Fruit fly (Drosophila melanogaster) whole organism, embryonic: ENCODE results near the gene fliI.
A peak's percentile ranks its signal among the peaks of the same experiment; 100 is the strongest.

Experiments
- Awh ChIP-seq: fragments of 200-800 bp; sonication (Bioruptor generic); IDR thresholded peaks from 2 replicates; pipeline ENCODE4, ENCODE4 v1.3.6; 2022; ENCODE audit warnings: missing biosample characterization, missing genetic modification characterization
- CG12104 ChIP-seq: fragments of 200-800 bp; sonication (Bioruptor generic); optimal IDR thresholded peaks from 3 replicates; lab custom pipeline; 2016; ENCODE audit warnings: missing biosample characterization, missing genetic modification characterization
- CG13624 ChIP-seq: fragments of 200-800 bp; sonication (Bioruptor generic); optimal IDR thresholded peaks from 2 replicates; lab custom pipeline; 2016; ENCODE audit warnings: missing biosample characterization, missing genetic modification characterization
- CG14667 ChIP-seq: fragments of 200-800 bp; sonication (Bioruptor generic); IDR thresholded peaks from 2 replicates; pipeline ENCODE4 v1.3.6; 2022; ENCODE audit warnings: missing biosample characterization, missing genetic modification characterization
- CG17359 ChIP-seq: fragments of 200-800 bp; sonication (Bioruptor generic); optimal IDR thresholded peaks from 3 replicates; lab custom pipeline; 2018; ENCODE audit warnings: missing biosample characterization, mild to moderate bottlenecking, missing genetic modification characterization, moderate library complexity
- CG17912 ChIP-seq: fragments of 200-800 bp; sonication (Bioruptor generic); optimal IDR thresholded peaks from 2 replicates; lab custom pipeline; 2018; ENCODE audit warnings: missing biosample characterization, mild to moderate bottlenecking, missing genetic modification characterization
- CG2129 ChIP-seq: fragments of 200-800 bp; sonication (Bioruptor generic); IDR thresholded peaks from 2 replicates; pipeline ENCODE4 v1.3.6; 2022; ENCODE audit warnings: missing biosample characterization, missing genetic modification characterization; ENCODE audit not compliant: partially characterized antibody
- CG30403 ChIP-seq: fragments of 200-800 bp; sonication (Bioruptor generic); optimal IDR thresholded peaks from 3 replicates; lab custom pipeline; 2016; ENCODE audit warnings: missing biosample characterization, missing genetic modification characterization
- CG31388 ChIP-seq: fragments of 200-800 bp; sonication (Bioruptor generic); optimal IDR thresholded peaks from 2 replicates; lab custom pipeline; 2016; ENCODE audit warnings: missing biosample characterization, missing genetic modification characterization
- CG32532 ChIP-seq: fragments of 200-800 bp; sonication (Bioruptor generic); IDR thresholded peaks from 2 replicates; pipeline ENCODE4 v1.3.6; 2022; ENCODE audit warnings: missing biosample characterization, missing genetic modification characterization
- CG3838 ChIP-seq: fragments of 200-800 bp; sonication (Bioruptor generic); optimal IDR thresholded peaks from 3 replicates; lab custom pipeline; 2016; ENCODE audit warnings: missing biosample characterization, missing genetic modification characterization
- CG3995 ChIP-seq: fragments of 200-800 bp; sonication (Bioruptor generic); optimal IDR thresholded peaks from 3 replicates; lab custom pipeline; 2016; ENCODE audit warnings: missing biosample characterization, missing genetic modification characterization
- CG42726 ChIP-seq: fragments of 200-800 bp; sonication (Bioruptor generic); IDR thresholded peaks from 2 replicates; pipeline ENCODE4 v1.3.6; 2022; ENCODE audit warnings: missing biosample characterization, missing genetic modification characterization; ENCODE audit not compliant: partially characterized antibody
- CG6791 ChIP-seq: fragments of 200-800 bp; sonication (Bioruptor generic); IDR thresholded peaks from 3 replicates; pipeline ENCODE4 v1.3.6; 2022; ENCODE audit warnings: missing biosample characterization, missing genetic modification characterization; ENCODE audit not compliant: partially characterized antibody
- CG7556 ChIP-seq: fragments of 200-800 bp; sonication (Bioruptor generic); optimal IDR thresholded peaks from 2 replicates; lab custom pipeline; 2017; ENCODE audit warnings: missing biosample characterization, mild to moderate bottlenecking, missing genetic modification characterization
- CG8359 ChIP-seq: fragments of 200-800 bp; sonication (Bioruptor generic); optimal IDR thresholded peaks from 2 replicates; lab custom pipeline; 2017; ENCODE audit warnings: missing biosample characterization, mild to moderate bottlenecking, missing genetic modification characterization, borderline replicate concordance
- CG9727 ChIP-seq: fragments of 200-800 bp; sonication (Bioruptor generic); optimal IDR thresholded peaks from 3 replicates; lab custom pipeline; 2017; ENCODE audit warnings: missing biosample characterization, mild to moderate bottlenecking, missing genetic modification characterization
- CG9876 ChIP-seq: fragments of 200-800 bp; sonication (Bioruptor generic); optimal IDR thresholded peaks from 2 replicates; lab custom pipeline; 2016; ENCODE audit warnings: missing biosample characterization, missing genetic modification characterization
- Camta ChIP-seq: fragments of 200-800 bp; sonication (Bioruptor generic); optimal IDR thresholded peaks from 2 replicates; lab custom pipeline; 2016; ENCODE audit warnings: missing biosample characterization, missing genetic modification characterization
- CrebB ChIP-seq: fragments of 200-800 bp; sonication (Bioruptor generic); optimal IDR thresholded peaks from 3 replicates; lab custom pipeline; 2018; ENCODE audit warnings: missing biosample characterization, mild to moderate bottlenecking, missing genetic modification characterization
- D ChIP-seq, 2 experiments: fragments of 200-800 bp in 1 of 2; fragments of >200 bp in 1 of 2; sonication (Bioruptor generic) in 1 of 2; optimal IDR thresholded peaks; 2 replicates in 1 of 2; 3 replicates in 1 of 2; lab custom pipeline; 2017; ENCODE audit warnings: mild to moderate bottlenecking in 1 of 2, missing biosample characterization in 1 of 2, missing genetic modification characterization in 1 of 2, missing genetic modification reagents in 1 of 2
- Hand ChIP-seq: fragments of 200-800 bp; sonication (Bioruptor generic); optimal IDR thresholded peaks from 2 replicates; lab custom pipeline; 2017; ENCODE audit warnings: mild to moderate bottlenecking, missing biosample characterization, missing genetic modification reagents, missing genetic modification characterization
- Lpt ChIP-seq: fragments of >200 bp; optimal IDR thresholded peaks from 2 replicates; lab custom pipeline; 2018; ENCODE audit warnings: missing biosample characterization, missing genetic modification characterization
- Myb ChIP-seq: fragments of 200-800 bp; sonication (Bioruptor generic); optimal IDR thresholded peaks from 2 replicates; lab custom pipeline; 2016; ENCODE audit warnings: missing biosample characterization, missing genetic modification characterization
- Neu2 ChIP-seq: fragments of 200-800 bp; sonication (Bioruptor generic); optimal IDR thresholded peaks from 3 replicates; lab custom pipeline; 2016; ENCODE audit warnings: missing biosample characterization, missing genetic modification characterization, borderline replicate concordance
- Ptx1 ChIP-seq: fragments of 200-800 bp; sonication (Bioruptor generic); IDR thresholded peaks from 2 replicates; pipeline ENCODE4 v1.3.6; 2022; ENCODE audit warnings: missing biosample characterization, missing genetic modification characterization
- Sry-β ChIP-seq: fragments of 200-800 bp; sonication (Bioruptor generic); optimal IDR thresholded peaks from 2 replicates; lab custom pipeline; 2018; ENCODE audit warnings: missing biosample characterization, mild to moderate bottlenecking, missing genetic modification characterization, moderate library complexity
- Stat92E ChIP-seq, 3 experiments: fragments of >200 bp in 2 of 3; fragments of 200-800 bp in 1 of 3; sonication (Bioruptor generic) in 1 of 3; optimal IDR thresholded peaks; 2 replicates each; lab custom pipeline; 2017 to 2019; ENCODE audit warnings: missing biosample characterization in 3 of 3, missing genetic modification characterization in 3 of 3, mild to moderate bottlenecking in 1 of 3, moderate library complexity in 1 of 3
- Taf1 ChIP-seq: fragments of 200-800 bp; sonication (Bioruptor generic); IDR thresholded peaks from 2 replicates; pipeline ENCODE4 v1.3.6; 2022; ENCODE audit warnings: missing biosample characterization, missing genetic modification characterization
- bbx ChIP-seq: fragments of 200-800 bp; sonication (Bioruptor generic); IDR thresholded peaks from 2 replicates; pipeline ENCODE4 v1.3.6; 2022; ENCODE audit warnings: missing biosample characterization, missing genetic modification characterization; ENCODE audit not compliant: partially characterized antibody
- btn ChIP-seq: fragments of 200-800 bp; sonication (Bioruptor generic); optimal IDR thresholded peaks from 2 replicates; lab custom pipeline; 2016; ENCODE audit warnings: missing biosample characterization, missing genetic modification characterization
- cg ChIP-seq: fragments of 200-800 bp; sonication (Bioruptor generic); optimal IDR thresholded peaks from 3 replicates; lab custom pipeline; 2019; ENCODE audit warnings: missing biosample characterization, mild to moderate bottlenecking, missing genetic modification characterization, moderate library complexity
- dysf ChIP-seq: fragments of 200-800 bp; sonication (Bioruptor generic); IDR thresholded peaks from 3 replicates; pipeline ENCODE4 v1.3.6; 2022; ENCODE audit warnings: missing biosample characterization, missing genetic modification characterization
- ems ChIP-seq: fragments of 200-800 bp; sonication (Bioruptor generic); optimal IDR thresholded peaks from 3 replicates; lab custom pipeline; 2016; ENCODE audit warnings: missing biosample characterization, missing genetic modification characterization
- en ChIP-seq: fragments of 200-800 bp; sonication (Bioruptor generic); optimal IDR thresholded peaks from 2 replicates; lab custom pipeline; 2016; ENCODE audit warnings: missing biosample characterization, missing genetic modification characterization
- ewg ChIP-seq: fragments of 200-800 bp; sonication (Bioruptor generic); optimal IDR thresholded peaks from 3 replicates; lab custom pipeline; 2017; ENCODE audit warnings: mild to moderate bottlenecking, missing biosample characterization, missing genetic modification reagents, missing genetic modification characterization
- grau ChIP-seq: fragments of 200-800 bp; optimal IDR thresholded peaks from 3 replicates; lab custom pipeline; 2019; ENCODE audit warnings: missing biosample characterization, mild to moderate bottlenecking, missing genetic modification characterization, moderate library complexity
- gt ChIP-seq: fragments of 200-800 bp; sonication (Bioruptor generic); IDR thresholded peaks from 2 replicates; pipeline ENCODE4 v1.3.6; 2022; ENCODE audit warnings: missing biosample characterization, missing genetic modification characterization
- ham ChIP-seq: fragments of 200-800 bp; sonication (Bioruptor generic); IDR thresholded peaks from 2 replicates; pipeline ENCODE4 v1.3.6; 2022; ENCODE audit warnings: missing biosample characterization, missing genetic modification characterization
- jing ChIP-seq: fragments of 200-800 bp; sonication (Bioruptor generic); optimal IDR thresholded peaks from 2 replicates; lab custom pipeline; 2018; ENCODE audit warnings: missing biosample characterization, mild to moderate bottlenecking, missing genetic modification characterization
- jumu ChIP-seq: fragments of 200-800 bp; sonication (Bioruptor generic); optimal IDR thresholded peaks from 3 replicates; lab custom pipeline; 2016; ENCODE audit warnings: missing biosample characterization, missing genetic modification characterization
- ken ChIP-seq: fragments of 200-800 bp; sonication (Bioruptor generic); IDR thresholded peaks from 3 replicates; pipeline ENCODE4 v1.3.6; 2022; ENCODE audit warnings: missing biosample characterization, missing genetic modification characterization
- kni ChIP-seq: fragments of 200-800 bp; sonication (Bioruptor generic); optimal IDR thresholded peaks from 3 replicates; lab custom pipeline; 2017; ENCODE audit warnings: mild to moderate bottlenecking, missing biosample characterization, missing genetic modification reagents, missing genetic modification characterization
- maf-S ChIP-seq: fragments of 200-800 bp; sonication (Bioruptor generic); optimal IDR thresholded peaks from 2 replicates; lab custom pipeline; 2016; ENCODE audit warnings: missing biosample characterization, missing genetic modification characterization
- org-1 ChIP-seq: fragments of 200-800 bp; sonication (Bioruptor generic); optimal IDR thresholded peaks from 2 replicates; lab custom pipeline; 2017; ENCODE audit warnings: missing biosample characterization, missing genetic modification characterization
- sc ChIP-seq, 3 experiments: fragments of >200 bp in 2 of 3; fragments of 200-800 bp in 1 of 3; sonication (Bioruptor generic) in 1 of 3; optimal IDR thresholded peaks; 2 replicates in 2 of 3; 3 replicates in 1 of 3; lab custom pipeline; 2017; ENCODE audit warnings: mild to moderate bottlenecking in 1 of 3, missing biosample characterization in 1 of 3, missing genetic modification characterization in 1 of 3, missing genetic modification reagents in 1 of 3
- sug ChIP-seq: fragments of 200-800 bp; optimal IDR thresholded peaks from 2 replicates; lab custom pipeline; 2019; ENCODE audit warnings: missing biosample characterization, mild to moderate bottlenecking, missing genetic modification characterization, moderate library complexity
- unpg ChIP-seq: fragments of 200-800 bp; sonication (Bioruptor generic); optimal IDR thresholded peaks from 3 replicates; lab custom pipeline; 2018; ENCODE audit warnings: missing biosample characterization, mild to moderate bottlenecking, missing genetic modification characterization, moderate library complexity

Gene fliI

dm6 chrX:21339476-21339931 lies at the start of gene fliI, which contains the start of gene tty (continued):
- peak; percentile 90 for TF ChIP-seq CG17359
- TF ChIP-seq CG8359: peak; percentile 26
- TF ChIP-seq sug (tag; lab: Kevin White, UChicago): peak; percentile 55
- TF ChIP-seq ewg (GFP tag; lab: Kevin White, UChicago): peak; percentile 71
- TF ChIP-seq CG6791 (GFP tag; lab: Robert Waterston, UW): 0 out of 3 replicates have a peak, but pooled peaks have one; percentile 41
- TF ChIP-seq Awh (GFP tag; lab: Robert Waterston, UW): peak; percentile 88
- peak; percentile 89 for TF ChIP-seq Myb (GFP tag; lab: Kevin White, UChicago)
- TF ChIP-seq btn (GFP tag; lab: Kevin White, UChicago): peak; percentile 67
- peak; percentile 81 for TF ChIP-seq CG30403
- TF ChIP-seq CrebB (tag; lab: Kevin White, UChicago): peak; percentile 40
- peak; percentile 92 for TF ChIP-seq CG32532 (GFP tag; lab: Robert Waterston, UW)
- TF ChIP-seq CG9727 (GFP tag; lab: Kevin White, UChicago): peak; percentile 79
- no peak for TF ChIP-seq CG2129 (GFP tag; lab: Robert Waterston, UW)
- peak; percentile 40 for TF ChIP-seq CG7556 (GFP tag; lab: Kevin White, UChicago)
- TF ChIP-seq Sry-β (GFP tag; lab: Kevin White, UChicago): no peak
- no peak for TF ChIP-seq cg (GFP tag; lab: Kevin White, UChicago)
- peak; percentile 75 for TF ChIP-seq CG9876
- TF ChIP-seq CG14667 (GFP tag; lab: Robert Waterston, UW): peak; percentile 87
- TF ChIP-seq ham: peak; percentile 67; the same call in 1 of the 2 replicates
- peak; percentile 81 for TF ChIP-seq maf-S (GFP tag; lab: Kevin White, UChicago)
- TF ChIP-seq org-1 (GFP tag; lab: Kevin White, UChicago): peak; percentile 54
- peak; percentile 34 for TF ChIP-seq CG31388
- TF ChIP-seq ems (GFP tag; lab: Kevin White, UChicago): peak; percentile 80
- no peak for TF ChIP-seq Lpt (GFP tag; lab: Kevin White, UChicago)
- TF ChIP-seq dysf (GFP tag; lab: Robert Waterston, UW): peak; percentile 91
- peak; percentile 50 for TF ChIP-seq en (GFP tag; lab: Kevin White, UChicago)
- TF ChIP-seq CG17912 (GFP tag; lab: Kevin White, UChicago): peak; percentile 41
- TF ChIP-seq gt (GFP tag; lab: Robert Waterston, UW): peak; percentile 67
- TF ChIP-seq Ptx1 (GFP tag; lab: Robert Waterston, UW): peak; percentile 94
- TF ChIP-seq ken: peak; percentile 90
- peak; percentile 79 for TF ChIP-seq unpg (GFP tag; lab: Kevin White, UChicago)
- TF ChIP-seq CG3995 (GFP tag; lab: Kevin White, UChicago): peak; percentile 93
- TF ChIP-seq bbx: peak; percentile 20; the same call in 1 of the 2 replicates
- TF ChIP-seq D (optimal IDR thresholded peaks at IDR 0.05; lab: Kevin White, UChicago): no peak
- TF ChIP-seq D (GFP tag; optimal IDR thresholded peaks at IDR 0.05; lab: Kevin White, UChicago): peak; percentile 48
- peak in 1 of 3 experiments; percentile 43 for TF ChIP-seq Stat92E (GFP tag; optimal IDR thresholded peaks at IDR 0.05; lab: Kevin White, UChicago)
- 0 out of 2 replicates have a peak, but pooled peaks have one; percentile 41 for TF ChIP-seq CG42726 (GFP tag; lab: Robert Waterston, UW)
- peak; percentile 56 for TF ChIP-seq jing (GFP tag; lab: Kevin White, UChicago)
- peak; percentile 85 for TF ChIP-seq jumu (GFP tag; lab: Kevin White, UChicago)
- TF ChIP-seq Taf1 (GFP tag; lab: Robert Waterston, UW): peak; percentile 84
- peak; percentile 75 for TF ChIP-seq grau (tag; lab: Kevin White, UChicago)
- TF ChIP-seq CG12104 (GFP tag; lab: Kevin White, UChicago): peak; percentile 72
- TF ChIP-seq sc (optimal IDR thresholded peaks at IDR 0.05; lab: Kevin White, UChicago): no peak
- peak; percentile 62 for TF ChIP-seq sc (GFP tag; optimal IDR thresholded peaks at IDR 0.05; lab: Kevin White, UChicago)
- no peak for TF ChIP-seq kni
- TF ChIP-seq Camta: peak; percentile 79
- TF ChIP-seq CG13624 (GFP tag; lab: Kevin White, UChicago): peak; percentile 79
- TF ChIP-seq Hand (GFP tag; lab: Kevin White, UChicago): peak; percentile 30
- no peak for TF ChIP-seq Neu2 (GFP tag; lab: Kevin White, UChicago)
- TF ChIP-seq CG3838: peak; percentile 43
